Fruit fly (Drosophila melanogaster) whole organism, embryonic: ENCODE results near the gene Sur.
A peak's percentile ranks its signal among the peaks of the same experiment; 100 is the strongest.

Experiments used
- CG11398 ChIP-seq: fragments of 200-800 bp; sonication (Bioruptor generic); optimal IDR thresholded peaks from 2 replicates; lab custom pipeline; 2016; ENCODE audit warnings: missing biosample characterization, missing genetic modification characterization
- CG12155 ChIP-seq: fragments of 200-800 bp; sonication (Bioruptor generic); optimal IDR thresholded peaks from 3 replicates; lab custom pipeline; 2016; ENCODE audit warnings: missing biosample characterization, missing genetic modification characterization
- CG13894 ChIP-seq: fragments of 200-800 bp; sonication (Bioruptor generic); optimal IDR thresholded peaks from 3 replicates; lab custom pipeline; 2018; ENCODE audit warnings: missing biosample characterization, mild to moderate bottlenecking, missing genetic modification characterization, moderate library complexity
- CG14050 ChIP-seq: fragments of 200-800 bp; sonication (Bioruptor generic); IDR thresholded peaks from 3 replicates; pipeline ENCODE4 v1.3.6; 2022; ENCODE audit warnings: missing biosample characterization, missing genetic modification characterization
- CG14441 ChIP-seq: fragments of 200-800 bp; sonication (Bioruptor generic); IDR thresholded peaks from 2 replicates; pipeline ENCODE4 v1.3.6; 2022; ENCODE audit warnings: missing biosample characterization, missing genetic modification characterization
- CG15073 ChIP-seq: fragments of 200-800 bp; sonication (Bioruptor generic); optimal IDR thresholded peaks from 2 replicates; lab custom pipeline; 2016; ENCODE audit warnings: missing biosample characterization, missing genetic modification characterization
- CG2199 ChIP-seq: fragments of 200-800 bp; sonication (Bioruptor generic); IDR thresholded peaks from 3 replicates; pipeline ENCODE4 v1.3.6; 2022; ENCODE audit warnings: missing biosample characterization, missing genetic modification characterization
- CG31441 ChIP-seq: fragments of 200-800 bp; sonication (Bioruptor generic); IDR thresholded peaks from 2 replicates; pipeline ENCODE4 v1.3.6; 2022; ENCODE audit warnings: missing biosample characterization, missing genetic modification characterization
- CG3281 ChIP-seq: fragments of 200-800 bp; sonication (Bioruptor generic); optimal IDR thresholded peaks from 3 replicates; lab custom pipeline; 2017; ENCODE audit warnings: missing biosample characterization, mild to moderate bottlenecking, missing genetic modification characterization
- CG34224 ChIP-seq: fragments of 200-800 bp; sonication (Bioruptor generic); IDR thresholded peaks from 3 replicates; pipeline ENCODE4 v1.3.6; 2022; ENCODE audit warnings: missing biosample characterization, missing genetic modification characterization; ENCODE audit not compliant: partially characterized antibody
- CG34422 ChIP-seq: fragments of 200-800 bp; sonication (Bioruptor generic); IDR thresholded peaks from 3 replicates; pipeline ENCODE4 v1.3.6; 2022; ENCODE audit warnings: missing biosample characterization, missing genetic modification characterization
- CG4404 ChIP-seq: fragments of 200-800 bp; sonication (Bioruptor generic); IDR thresholded peaks from 2 replicates; pipeline ENCODE4 v1.3.6; 2022; ENCODE audit warnings: missing biosample characterization, missing genetic modification characterization
- CG4820 ChIP-seq: fragments of 200-800 bp; sonication (Bioruptor generic); optimal IDR thresholded peaks from 3 replicates; lab custom pipeline; 2016; ENCODE audit warnings: missing biosample characterization, missing genetic modification characterization
- CG5245 ChIP-seq: fragments of 200-800 bp; sonication (Bioruptor generic); optimal IDR thresholded peaks from 3 replicates; lab custom pipeline; 2016; ENCODE audit warnings: missing biosample characterization, missing genetic modification characterization
- CG6175 ChIP-seq: fragments of 200-800 bp; sonication (Bioruptor generic); IDR thresholded peaks from 3 replicates; pipeline ENCODE4 v1.3.6; 2022; ENCODE audit warnings: missing biosample characterization, missing genetic modification characterization
- CG6791 ChIP-seq: fragments of 200-800 bp; sonication (Bioruptor generic); IDR thresholded peaks from 3 replicates; pipeline ENCODE4 v1.3.6; 2022; ENCODE audit warnings: missing biosample characterization, missing genetic modification characterization; ENCODE audit not compliant: partially characterized antibody
- CG7357 ChIP-seq: fragments of 200-800 bp; sonication (Bioruptor generic); IDR thresholded peaks from 3 replicates; pipeline ENCODE4 v1.3.6; 2022; ENCODE audit warnings: missing biosample characterization, missing genetic modification characterization
- CG7928 ChIP-seq: fragments of 200-800 bp; sonication (Bioruptor generic); optimal IDR thresholded peaks from 2 replicates; lab custom pipeline; 2017; ENCODE audit warnings: missing biosample characterization, mild to moderate bottlenecking, missing genetic modification characterization
- CG9817 ChIP-seq: fragments of 200-800 bp; sonication (Bioruptor generic); optimal IDR thresholded peaks from 2 replicates; lab custom pipeline; 2018; ENCODE audit warnings: missing biosample characterization, mild to moderate bottlenecking, missing genetic modification characterization, moderate library complexity
- Deaf1 ChIP-seq: fragments of 200-800 bp; optimal IDR thresholded peaks from 3 replicates; lab custom pipeline; 2019; ENCODE audit warnings: missing biosample characterization, mild to moderate bottlenecking, missing genetic modification characterization, moderate library complexity
- Ets97D ChIP-seq: fragments of 200-800 bp; sonication (Bioruptor generic); optimal IDR thresholded peaks from 3 replicates; lab custom pipeline; 2016; ENCODE audit warnings: missing biosample characterization, missing genetic modification characterization
- Fer2 ChIP-seq: fragments of 200-800 bp; sonication (Bioruptor generic); optimal IDR thresholded peaks from 2 replicates; lab custom pipeline; 2018; ENCODE audit warnings: missing biosample characterization, mild to moderate bottlenecking, missing genetic modification characterization, moderate library complexity
- Hand ChIP-seq: fragments of 200-800 bp; sonication (Bioruptor generic); optimal IDR thresholded peaks from 2 replicates; lab custom pipeline; 2017; ENCODE audit warnings: mild to moderate bottlenecking, missing biosample characterization, missing genetic modification reagents, missing genetic modification characterization
- Hr39 ChIP-seq: fragments of >200 bp; optimal IDR thresholded peaks from 2 replicates; lab custom pipeline; 2017
- Myb ChIP-seq: fragments of 200-800 bp; sonication (Bioruptor generic); optimal IDR thresholded peaks from 2 replicates; lab custom pipeline; 2016; ENCODE audit warnings: missing biosample characterization, missing genetic modification characterization
- NFAT ChIP-seq: fragments of 200-800 bp; sonication (Bioruptor generic); IDR thresholded peaks from 2 replicates; pipeline ENCODE4 v1.3.6; 2022; ENCODE audit warnings: missing biosample characterization, missing genetic modification characterization
- Optix ChIP-seq: fragments of 200-800 bp; sonication (Bioruptor generic); IDR thresholded peaks from 3 replicates; pipeline ENCODE4 v1.3.6; 2022; ENCODE audit warnings: missing biosample characterization, missing genetic modification characterization
- Xrp1 ChIP-seq: fragments of 200-800 bp; sonication (Bioruptor generic); IDR thresholded peaks from 2 replicates; pipeline ENCODE4 v1.3.6; 2022; ENCODE audit warnings: missing biosample characterization, missing genetic modification characterization
- YL-1 ChIP-seq: fragments of 200-800 bp; sonication (Bioruptor generic); optimal IDR thresholded peaks from 3 replicates; lab custom pipeline; 2017; ENCODE audit warnings: missing biosample characterization, mild to moderate bottlenecking, missing genetic modification characterization
- bowl ChIP-seq: fragments of 200-800 bp; sonication (Bioruptor generic); IDR thresholded peaks from 2 replicates; pipeline ENCODE4 v1.3.6; 2022; ENCODE audit warnings: missing biosample characterization, missing genetic modification characterization
- chif ChIP-seq, 2 experiments: fragments of 200-800 bp; sonication (Bioruptor generic); optimal IDR thresholded peaks; 3 replicates each; lab custom pipeline; 2016; ENCODE audit warnings: missing biosample characterization in 2 of 2, missing genetic modification characterization in 2 of 2
- dysf ChIP-seq: fragments of 200-800 bp; sonication (Bioruptor generic); IDR thresholded peaks from 3 replicates; pipeline ENCODE4 v1.3.6; 2022; ENCODE audit warnings: missing biosample characterization, missing genetic modification characterization
- fd102C ChIP-seq: fragments of 200-800 bp; sonication (Bioruptor generic); optimal IDR thresholded peaks from 2 replicates; lab custom pipeline; 2018; ENCODE audit warnings: missing biosample characterization, mild to moderate bottlenecking, missing genetic modification characterization, moderate library complexity
- ftz-f1 ChIP-seq: fragments of 200-800 bp; sonication (Bioruptor generic); optimal IDR thresholded peaks from 2 replicates; lab custom pipeline; 2016; ENCODE audit warnings: missing biosample characterization, missing genetic modification characterization
- gem ChIP-seq: fragments of 200-800 bp; sonication (Bioruptor generic); optimal IDR thresholded peaks from 2 replicates; lab custom pipeline; 2019; ENCODE audit warnings: missing biosample characterization, mild to moderate bottlenecking, missing genetic modification characterization, moderate library complexity
- h ChIP-seq: fragments of >200 bp; optimal IDR thresholded peaks from 2 replicates; lab custom pipeline; 2017
- knrl ChIP-seq: fragments of 200-800 bp; sonication (Bioruptor generic); IDR thresholded peaks from 3 replicates; pipeline ENCODE4 v1.3.6; 2022; ENCODE audit warnings: missing biosample characterization, missing genetic modification characterization; ENCODE audit not compliant: partially characterized antibody
- mirr ChIP-seq: fragments of 200-800 bp; sonication (Bioruptor generic); optimal IDR thresholded peaks from 3 replicates; lab custom pipeline; 2018; ENCODE audit warnings: missing biosample characterization, mild to moderate bottlenecking, missing genetic modification characterization
- nau ChIP-seq: fragments of 200-800 bp; sonication (Bioruptor generic); optimal IDR thresholded peaks from 3 replicates; lab custom pipeline; 2017; ENCODE audit warnings: missing biosample characterization, mild to moderate bottlenecking, missing genetic modification characterization, missing genetic modification reagents
- oc ChIP-seq: fragments of 200-800 bp; sonication (Bioruptor generic); optimal IDR thresholded peaks from 2 replicates; lab custom pipeline; 2018; ENCODE audit warnings: missing biosample characterization, mild to moderate bottlenecking, missing genetic modification characterization, moderate library complexity
- odd ChIP-seq: fragments of 200-800 bp; sonication (Bioruptor generic); optimal IDR thresholded peaks from 2 replicates; lab custom pipeline; 2017; ENCODE audit warnings: missing biosample characterization, mild to moderate bottlenecking, missing genetic modification characterization
- rib ChIP-seq: fragments of 200-800 bp; sonication (Bioruptor generic); IDR thresholded peaks from 2 replicates; pipeline ENCODE4 v1.3.6; 2022; ENCODE audit warnings: missing biosample characterization, missing genetic modification characterization
- run ChIP-seq: fragments of 200-800 bp; sonication (Bioruptor generic); optimal IDR thresholded peaks from 3 replicates; lab custom pipeline; 2018; ENCODE audit warnings: missing biosample characterization, mild to moderate bottlenecking, missing genetic modification characterization
- scrt ChIP-seq: fragments of 200-800 bp; sonication (Bioruptor generic); optimal IDR thresholded peaks from 2 replicates; lab custom pipeline; 2018; ENCODE audit warnings: missing biosample characterization, mild to moderate bottlenecking, missing genetic modification characterization, moderate library complexity
- sens ChIP-seq: fragments of 200-800 bp; sonication (Bioruptor generic); peaks from one replicate; lab custom pipeline; 2016; ENCODE audit warnings: missing biosample characterization, missing genetic modification characterization
- tx ChIP-seq: fragments of 200-800 bp; sonication (Bioruptor generic); optimal IDR thresholded peaks from 2 replicates; lab custom pipeline; 2016; ENCODE audit warnings: missing biosample characterization, missing genetic modification characterization
- unpg ChIP-seq: fragments of 200-800 bp; sonication (Bioruptor generic); optimal IDR thresholded peaks from 3 replicates; lab custom pipeline; 2018; ENCODE audit warnings: missing biosample characterization, mild to moderate bottlenecking, missing genetic modification characterization, moderate library complexity
- zen ChIP-seq: fragments of 200-800 bp; sonication (Bioruptor generic); optimal IDR thresholded peaks from 3 replicates; lab custom pipeline; 2018; ENCODE audit warnings: missing biosample characterization, mild to moderate bottlenecking, missing genetic modification characterization, moderate library complexity

The Sur gene

dm6 chr2L:10180182-10180779 is 18.6 kb downstream of the Sur start, which contains the start of gene CG44153 (continued):
- no peak for TF ChIP-seq CG7357 (GFP tag; lab: Robert Waterston, UW)
- TF ChIP-seq CG7928 (GFP tag; lab: Kevin White, UChicago), result no peak
- no peak for TF ChIP-seq CG13894
- TF ChIP-seq bowl (GFP tag; lab: Robert Waterston, UW), result no peak
- TF ChIP-seq NFAT (GFP tag; lab: Robert Waterston, UW), result no peak
- no peak for TF ChIP-seq CG4820 (GFP tag; lab: Kevin White, UChicago)
- peak; percentile 3 for TF ChIP-seq sens (GFP tag; lab: Kevin White, UChicago)
- peak; percentile 91 for TF ChIP-seq CG3281 (GFP tag; lab: Kevin White, UChicago)
- TF ChIP-seq Ets97D (GFP tag; lab: Kevin White, UChicago), result no peak
- no peak for TF ChIP-seq YL-1 (GFP tag; lab: Kevin White, UChicago)
- no peak for TF ChIP-seq Hand (GFP tag; lab: Kevin White, UChicago)
- TF ChIP-seq CG11398 (GFP tag; lab: Kevin White, UChicago), result no peak
- no peak for TF ChIP-seq odd (GFP tag; lab: Kevin White, UChicago)
- no peak for TF ChIP-seq oc (tag; lab: Kevin White, UChicago)
- no peak for TF ChIP-seq CG12155 (GFP tag; lab: Kevin White, UChicago)
- TF ChIP-seq Hr39 (lab: Kevin White, UChicago), result no peak
- no peak for TF ChIP-seq zen (tag; lab: Kevin White, UChicago)
- no peak for TF ChIP-seq CG34224 (GFP tag; lab: Robert Waterston, UW)
- no peak for TF ChIP-seq mirr
- TF ChIP-seq CG14441 (GFP tag; lab: Robert Waterston, UW), result no peak
- TF ChIP-seq CG31441 (GFP tag; lab: Robert Waterston, UW), result no peak
- no peak for TF ChIP-seq run (tag; lab: Kevin White, UChicago)
- no peak for TF ChIP-seq chif (GFP tag; optimal IDR thresholded peaks at IDR 0.05; lab: Kevin White, UChicago)
- TF ChIP-seq CG9817, result no peak
- no peak for TF ChIP-seq CG5245 (GFP tag; lab: Kevin White, UChicago)
- TF ChIP-seq CG6791 (GFP tag; lab: Robert Waterston, UW), result 0 out of 3 replicates have a peak, but pooled peaks have one; percentile 20
- TF ChIP-seq Myb (GFP tag; lab: Kevin White, UChicago), result no peak
- no peak for TF ChIP-seq knrl (GFP tag; lab: Robert Waterston, UW)
- TF ChIP-seq Xrp1, result no peak
- no peak for TF ChIP-seq Optix (GFP tag; lab: Robert Waterston, UW)
- peak; percentile 98 for TF ChIP-seq Deaf1
- TF ChIP-seq CG15073 (GFP tag; lab: Kevin White, UChicago), result peak; percentile 92
- TF ChIP-seq CG6175 (GFP tag; lab: Robert Waterston, UW), result no peak
- TF ChIP-seq fd102C, result no peak
- TF ChIP-seq CG34422, result 0 out of 3 replicates have a peak, but pooled peaks have one; percentile 31
- no peak for TF ChIP-seq CG14050 (GFP tag; lab: Robert Waterston, UW)
- TF ChIP-seq scrt, result peak; percentile 80
- no peak for TF ChIP-seq dysf (GFP tag; lab: Robert Waterston, UW)
- TF ChIP-seq nau, result no peak
- TF ChIP-seq ftz-f1 (GFP tag; lab: Kevin White, UChicago), result no peak
- TF ChIP-seq CG2199 (GFP tag; lab: Robert Waterston, UW), result no peak
- TF ChIP-seq tx, result no peak
- no peak for TF ChIP-seq Fer2 (tag; lab: Kevin White, UChicago)
- TF ChIP-seq gem (tag; lab: Kevin White, UChicago), result no peak
- TF ChIP-seq rib (GFP tag; lab: Robert Waterston, UW), result no peak
- no peak for TF ChIP-seq unpg (GFP tag; lab: Kevin White, UChicago)
- no peak for TF ChIP-seq CG4404 (GFP tag; lab: Robert Waterston, UW)
- TF ChIP-seq h (lab: Kevin White, UChicago), result no peak
